Fruit fly (Drosophila melanogaster) whole organism, prepupa: ENCODE data around the gene CG5768.

Experiments used
- Blimp-1 ChIP-seq: fragments of 200-800 bp; sonication (Bioruptor generic); optimal IDR thresholded peaks from 3 replicates; lab custom pipeline; 2017; ENCODE audit warnings: missing biosample characterization, missing genetic modification characterization, mild to moderate bottlenecking, moderate library complexity, missing genetic modification reagents
- CG10631 ChIP-seq: fragments of 200-800 bp; sonication (Bioruptor generic); optimal IDR thresholded peaks from 2 replicates; lab custom pipeline; 2016; ENCODE audit warnings: missing biosample characterization, missing genetic modification characterization
- CG10669 ChIP-seq: fragments of 200-800 bp; sonication (Bioruptor generic); optimal IDR thresholded peaks from 3 replicates; lab custom pipeline; 2018; ENCODE audit warnings: missing biosample characterization, mild to moderate bottlenecking, missing genetic modification characterization, moderate library complexity
- CG11294 ChIP-seq: fragments of 200-800 bp; sonication (Bioruptor generic); IDR thresholded peaks from 2 replicates; pipeline ENCODE4 v1.3.6; 2022; ENCODE audit warnings: missing biosample characterization, missing genetic modification characterization
- CG15336 ChIP-seq: fragments of 200-800 bp; sonication (Bioruptor generic); IDR thresholded peaks from 2 replicates; pipeline ENCODE4 v1.3.6; 2022; ENCODE audit warnings: missing biosample characterization, missing genetic modification characterization
- CG31627 ChIP-seq: fragments of 200-800 bp; sonication (Bioruptor generic); optimal IDR thresholded peaks from 3 replicates; lab custom pipeline; 2016; ENCODE audit warnings: missing biosample characterization, missing genetic modification characterization
- CG32006 ChIP-seq: fragments of 200-800 bp; sonication (Bioruptor generic); optimal IDR thresholded peaks from 3 replicates; lab custom pipeline; 2017; ENCODE audit warnings: missing biosample characterization, mild to moderate bottlenecking, missing genetic modification characterization
- CG34406 ChIP-seq: fragments of 200-800 bp; sonication (Bioruptor generic); optimal IDR thresholded peaks from 3 replicates; lab custom pipeline; 2016; ENCODE audit warnings: missing biosample characterization, missing genetic modification characterization
- CG4318 ChIP-seq: fragments of 200-800 bp; sonication (Bioruptor generic); optimal IDR thresholded peaks from 3 replicates; lab custom pipeline; 2017; ENCODE audit warnings: missing biosample characterization, mild to moderate bottlenecking, missing genetic modification characterization
- CG6163 ChIP-seq: fragments of 200-800 bp; sonication (Bioruptor generic); IDR thresholded peaks from 3 replicates; pipeline ENCODE4 v1.3.6; 2022; ENCODE audit warnings: missing biosample characterization, missing genetic modification characterization
- CG6792 ChIP-seq: fragments of 200-800 bp; sonication (Bioruptor generic); optimal IDR thresholded peaks from 3 replicates; lab custom pipeline; 2016; ENCODE audit warnings: missing biosample characterization, missing genetic modification characterization
- CG6808 ChIP-seq: fragments of 200-800 bp; sonication (Bioruptor generic); optimal IDR thresholded peaks from 3 replicates; lab custom pipeline; 2017; ENCODE audit warnings: missing biosample characterization, missing genetic modification characterization, mild to moderate bottlenecking, moderate library complexity, missing genetic modification reagents
- CG6854 ChIP-seq: fragments of 200-800 bp; sonication (Bioruptor generic); optimal IDR thresholded peaks from 2 replicates; lab custom pipeline; 2017; ENCODE audit warnings: missing biosample characterization, mild to moderate bottlenecking, missing genetic modification characterization
- CG7368 ChIP-seq: fragments of 200-800 bp; sonication (Bioruptor generic); optimal IDR thresholded peaks from 3 replicates; lab custom pipeline; 2016; ENCODE audit warnings: missing biosample characterization, missing genetic modification characterization
- CG8119 ChIP-seq: fragments of 200-800 bp; sonication (Bioruptor generic); IDR thresholded peaks from 3 replicates; pipeline ENCODE4 v1.3.6; 2022; ENCODE audit warnings: missing biosample characterization, missing genetic modification characterization
- CG8319 ChIP-seq: fragments of 200-800 bp; sonication (Bioruptor generic); optimal IDR thresholded peaks from 3 replicates; lab custom pipeline; 2016; ENCODE audit warnings: missing biosample characterization, missing genetic modification characterization
- CG8632 ChIP-seq: fragments of 200-800 bp; sonication (Bioruptor generic); optimal IDR thresholded peaks from 3 replicates; lab custom pipeline; 2016; ENCODE audit warnings: missing biosample characterization, missing genetic modification characterization
- CG9139 ChIP-seq: fragments of 200-800 bp; sonication (Bioruptor generic); optimal IDR thresholded peaks from 3 replicates; lab custom pipeline; 2017; ENCODE audit warnings: missing biosample characterization, mild to moderate bottlenecking, missing genetic modification characterization
- Eip75B ChIP-seq: fragments of 200-800 bp; sonication (Bioruptor generic); optimal IDR thresholded peaks from 3 replicates; lab custom pipeline; 2016; ENCODE audit warnings: missing biosample characterization, missing genetic modification characterization
- Eip93F ChIP-seq: fragments of 200-800 bp; sonication (Bioruptor generic); optimal IDR thresholded peaks from 2 replicates; lab custom pipeline; 2016; ENCODE audit warnings: missing biosample characterization, mild to moderate bottlenecking, missing genetic modification characterization
- Ets21C ChIP-seq: fragments of 200-800 bp; sonication (Bioruptor generic); optimal IDR thresholded peaks from 3 replicates; lab custom pipeline; 2016; ENCODE audit warnings: missing biosample characterization, missing genetic modification characterization
- Ets96B ChIP-seq: fragments of 200-800 bp; optimal IDR thresholded peaks from 2 replicates; lab custom pipeline; 2019; ENCODE audit warnings: missing biosample characterization, mild to moderate bottlenecking, missing genetic modification characterization, moderate library complexity
- Gug ChIP-seq: fragments of 200-800 bp; sonication (Bioruptor generic); IDR thresholded peaks from 2 replicates; pipeline ENCODE4 v1.3.6; 2022; ENCODE audit warnings: missing biosample characterization, missing genetic modification characterization
- Hr38 ChIP-seq: sonication (Bioruptor generic); optimal IDR thresholded peaks from 2 replicates; lab custom pipeline; 2016; ENCODE audit warnings: missing biosample characterization, missing genetic modification characterization
- Hr39 ChIP-seq: fragments of 200-800 bp; sonication (Bioruptor generic); optimal IDR thresholded peaks from 2 replicates; lab custom pipeline; 2016; ENCODE audit warnings: missing biosample characterization, missing genetic modification characterization
- Hr4 ChIP-seq: fragments of 200-800 bp; sonication (Bioruptor generic); optimal IDR thresholded peaks from 3 replicates; lab custom pipeline; 2016; ENCODE audit warnings: missing biosample characterization, missing genetic modification characterization
- Lpt ChIP-seq: fragments of 200-800 bp; sonication (Bioruptor generic); optimal IDR thresholded peaks from 3 replicates; lab custom pipeline; 2016; ENCODE audit warnings: missing biosample characterization, missing genetic modification characterization
- Met ChIP-seq: fragments of 200-800 bp; sonication (Bioruptor generic); optimal IDR thresholded peaks from 3 replicates; lab custom pipeline; 2016; ENCODE audit warnings: missing biosample characterization, missing genetic modification characterization
- Sox102F ChIP-seq: fragments of 200-800 bp; sonication (Bioruptor generic); optimal IDR thresholded peaks from 2 replicates; lab custom pipeline; 2016; ENCODE audit warnings: missing biosample characterization, mild to moderate bottlenecking, missing genetic modification characterization
- Sox14 ChIP-seq: fragments of 200-800 bp; sonication (Bioruptor generic); optimal IDR thresholded peaks from 3 replicates; lab custom pipeline; 2016; ENCODE audit warnings: missing biosample characterization, missing genetic modification characterization
- Sox15 ChIP-seq: fragments of 200-800 bp; sonication (Bioruptor generic); optimal IDR thresholded peaks from 3 replicates; lab custom pipeline; 2016; ENCODE audit warnings: missing biosample characterization, missing genetic modification characterization
- achi ChIP-seq: fragments of 200-800 bp; sonication (Bioruptor generic); optimal IDR thresholded peaks from 3 replicates; lab custom pipeline; 2016; ENCODE audit warnings: missing biosample characterization, missing genetic modification characterization
- cyc ChIP-seq: fragments of 200-800 bp; sonication (Bioruptor generic); optimal IDR thresholded peaks from 3 replicates; lab custom pipeline; 2016; ENCODE audit warnings: missing biosample characterization, missing genetic modification characterization
- dac ChIP-seq: fragments of 200-800 bp; sonication (Bioruptor generic); optimal IDR thresholded peaks from 2 replicates; lab custom pipeline; 2017; ENCODE audit warnings: missing biosample characterization, mild to moderate bottlenecking, missing genetic modification characterization
- eg ChIP-seq: fragments of 200-800 bp; sonication (Bioruptor generic); IDR thresholded peaks from 3 replicates; pipeline ENCODE4 v1.3.6; 2022; ENCODE audit warnings: missing biosample characterization, missing genetic modification characterization
- esn ChIP-seq: fragments of 200-800 bp; sonication (Bioruptor generic); optimal IDR thresholded peaks from 2 replicates; lab custom pipeline; 2016; ENCODE audit warnings: missing biosample characterization, mild to moderate bottlenecking, missing genetic modification characterization, moderate library complexity
- fd59A ChIP-seq: fragments of 200-800 bp; sonication (Bioruptor generic); optimal IDR thresholded peaks from 2 replicates; lab custom pipeline; 2017; ENCODE audit warnings: missing biosample characterization, mild to moderate bottlenecking, missing genetic modification characterization, missing genetic modification reagents
- lz ChIP-seq: fragments of 200-800 bp; sonication (Bioruptor generic); optimal IDR thresholded peaks from 3 replicates; lab custom pipeline; 2016; ENCODE audit warnings: missing biosample characterization, missing genetic modification characterization
- net ChIP-seq: fragments of 200-800 bp; sonication (Bioruptor generic); optimal IDR thresholded peaks from 3 replicates; lab custom pipeline; 2016; ENCODE audit warnings: missing biosample characterization, missing genetic modification characterization
- salr ChIP-seq, 2 experiments: fragments of 200-800 bp; sonication (Bioruptor generic); optimal IDR thresholded peaks; 3 replicates each; lab custom pipeline; 2016 to 2018; ENCODE audit warnings: missing biosample characterization in 2 of 2, missing genetic modification characterization in 2 of 2, mild to moderate bottlenecking in 1 of 2
- spab ChIP-seq: fragments of 200-800 bp; sonication (Bioruptor generic); optimal IDR thresholded peaks from 2 replicates; lab custom pipeline; 2017; ENCODE audit warnings: missing biosample characterization, mild to moderate bottlenecking, missing genetic modification characterization, missing genetic modification reagents
- ss ChIP-seq, 2 experiments: fragments of 200-800 bp; sonication (Bioruptor generic); optimal IDR thresholded peaks; 2 replicates in 1 of 2; 3 replicates in 1 of 2; lab custom pipeline; 2017 to 2018; ENCODE audit warnings: mild to moderate bottlenecking in 2 of 2, missing biosample characterization in 2 of 2, missing genetic modification characterization in 2 of 2, moderate library complexity in 1 of 2
- svp ChIP-seq: fragments of 200-800 bp; sonication (Bioruptor generic); peaks from one replicate; lab custom pipeline; 2016; ENCODE audit warnings: missing biosample characterization, missing genetic modification characterization
- vri ChIP-seq: fragments of 200-800 bp; sonication (Bioruptor generic); optimal IDR thresholded peaks from 3 replicates; lab custom pipeline; 2016; ENCODE audit warnings: missing biosample characterization, mild to moderate bottlenecking, missing genetic modification characterization

The CG5768 gene

DNA sequence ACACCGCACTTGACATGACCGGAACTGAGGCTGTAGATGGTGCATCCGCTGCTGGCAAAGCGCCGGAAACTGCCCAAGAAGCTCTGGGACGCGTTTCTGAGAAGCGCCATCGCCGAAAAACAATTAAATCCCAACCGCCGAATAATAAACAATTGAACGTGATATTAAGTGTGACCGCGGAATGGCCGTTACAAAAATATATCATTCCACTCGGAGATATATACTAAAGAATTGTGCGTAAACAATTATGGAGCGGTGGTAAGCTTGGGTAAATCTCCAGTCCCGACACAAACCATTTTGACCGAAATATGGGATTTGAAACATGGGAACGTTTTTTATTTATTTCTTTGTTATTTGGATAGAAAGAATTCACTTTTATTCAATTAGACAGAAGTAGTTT, 30.2 kb downstream of the CG5768 start, which contains the start of gene CG18528:
CG18528 (minus strand) TSS at position 188 of the 400 bp plus-strand sequence.
- TF ChIP-seq Sox14 (GFP tag; lab: Kevin White, UChicago) (peak; percentile 97), CG10631 (no peak)

dm6 chr3R:24357698-24358097, 32.4 kb downstream of the CG5768 start, which contains the start of gene Golgin84:
Gene Golgin84, minus strand, starts transcription at chr3R:24357938.
- no peak for TF ChIP-seq cyc
- TF ChIP-seq CG6792 (GFP tag; lab: Kevin White, UChicago): no peak
- no peak for TF ChIP-seq CG4318 (GFP tag; lab: Kevin White, UChicago)
- TF ChIP-seq Ets21C (GFP tag; lab: Kevin White, UChicago): no peak
- no peak for TF ChIP-seq CG31627 (GFP tag; lab: Kevin White, UChicago)
- TF ChIP-seq CG8319 (GFP tag; lab: Kevin White, UChicago): no peak
- no peak for TF ChIP-seq Blimp-1 (GFP tag; lab: Kevin White, UChicago)
- no peak for TF ChIP-seq lz
- TF ChIP-seq CG34406 (GFP tag; lab: Kevin White, UChicago): no peak
- no peak for TF ChIP-seq CG6163 (GFP tag; lab: Robert Waterston, UW)

DNA sequence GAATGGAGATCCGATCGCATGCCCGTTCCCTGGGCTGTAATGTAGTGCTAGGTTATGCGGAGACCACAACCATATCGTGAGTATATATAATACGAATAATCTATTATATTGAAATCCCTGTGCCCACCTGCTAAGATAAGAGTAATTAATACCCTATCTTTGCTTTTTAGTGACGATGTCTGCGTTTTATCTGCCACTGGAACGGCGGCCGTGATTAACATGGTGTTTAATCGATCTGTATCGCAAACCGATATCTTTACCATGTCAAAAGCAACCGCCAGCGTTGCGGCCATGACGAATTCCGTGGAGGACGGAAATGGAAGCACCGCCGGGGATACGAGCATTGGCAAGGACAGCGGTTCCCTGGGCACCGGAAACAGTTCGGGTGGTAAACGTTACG, 36.7 kb downstream of the CG5768 start:
- TF ChIP-seq net (GFP tag; lab: Kevin White, UChicago) (no peak), svp (GFP tag; lab: Kevin White, UChicago) (no peak)
- TF ChIP-seq, all 60 proteins: peak for 0

DNA sequence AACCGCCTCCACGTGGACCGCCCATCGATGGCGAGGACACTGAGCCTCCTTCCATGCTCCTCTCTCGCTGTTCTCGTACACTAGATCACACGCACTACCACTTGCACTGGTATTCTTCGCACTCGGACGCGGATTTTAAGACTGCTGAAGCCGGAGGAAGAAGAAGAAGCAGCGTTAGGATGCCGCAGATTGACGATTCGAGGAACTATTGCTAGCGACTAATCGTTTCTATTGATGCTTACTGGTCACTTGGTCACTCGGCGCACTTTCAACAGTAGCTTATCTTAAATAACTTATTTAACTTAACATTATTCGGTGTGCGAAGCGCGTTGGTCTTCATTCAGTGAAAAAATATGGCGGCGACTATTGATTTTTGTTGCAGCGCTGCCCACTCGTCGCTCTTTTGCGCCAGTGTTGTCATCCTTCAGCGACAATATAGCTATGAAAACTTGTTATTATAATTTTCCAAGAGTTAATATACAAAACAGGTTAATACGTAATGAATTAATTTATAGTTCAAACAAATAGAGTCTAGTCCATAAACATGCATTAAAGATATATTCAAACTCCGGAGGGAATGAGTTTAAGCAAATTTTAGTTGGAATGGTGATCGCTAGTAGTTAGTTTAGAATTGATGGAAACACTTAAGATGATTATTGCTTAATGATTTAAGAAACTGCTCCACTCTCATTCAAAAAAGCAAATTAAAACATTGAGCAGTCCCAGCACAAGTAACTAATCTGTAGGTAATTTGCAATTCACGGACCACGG, 41.5 kb downstream of the CG5768 start, which contains the start of the genes CG5746 and CG6454:
CG5746 (minus strand) TSS at position 372 of the 771 bp plus-strand sequence.
CG6454 (plus strand) TSS at position 763 of the 771 bp plus-strand sequence.
- TF ChIP-seq Blimp-1 (GFP tag; lab: Kevin White, UChicago) (no peak), CG31627 (GFP tag; lab: Kevin White, UChicago) (peak; percentile 79), Ets96B (no peak), salr (GFP tag; optimal IDR thresholded peaks at IDR 0.05; lab: Kevin White, UChicago) (no peak), Met (GFP tag; lab: Kevin White, UChicago) (no peak), fd59A (GFP tag; lab: Kevin White, UChicago) (no peak), CG8119 (GFP tag; lab: Robert Waterston, UW) (no peak), eg (no peak; the same call in 2 of the 3 replicates), Hr38 (GFP tag; lab: Kevin White, UChicago) (no peak), Eip93F (no peak), CG6808 (GFP tag; lab: Kevin White, UChicago) (no peak), dac (no peak), Hr4 (no peak), Gug (GFP tag; lab: Robert Waterston, UW) (0 out of 2 replicates have a peak, but pooled peaks have one; percentile 9), CG10669 (GFP tag; lab: Kevin White, UChicago) (no peak), Sox102F (GFP tag; lab: Kevin White, UChicago) (no peak), CG6854 (no peak), Hr39 (GFP tag; lab: Kevin White, UChicago) (no peak), cyc (peak; percentile 61), CG32006 (GFP tag; lab: Kevin White, UChicago) (no peak), ss (GFP tag; optimal IDR thresholded peaks at IDR 0.05; lab: Kevin White, UChicago) (no peak), CG34406 (GFP tag; lab: Kevin White, UChicago) (no peak), svp (GFP tag; lab: Kevin White, UChicago) (no peak), lz (peak; percentile 75), CG11294 (GFP tag; lab: Robert Waterston, UW) (peak; percentile 18; the same call in 1 of the 2 replicates), Sox15 (GFP tag; lab: Kevin White, UChicago) (peak; percentile 47), CG8319 (GFP tag; lab: Kevin White, UChicago) (no peak), vri (GFP tag; lab: Kevin White, UChicago) (no peak), CG15336 (no peak), CG7368 (GFP tag; lab: Kevin White, UChicago) (no peak), achi (GFP tag; lab: Kevin White, UChicago) (no peak), CG9139 (no peak), Lpt (GFP tag; lab: Kevin White, UChicago) (no peak), Eip75B (GFP tag; lab: Kevin White, UChicago) (no peak), CG6792 (GFP tag; lab: Kevin White, UChicago) (no peak), spab (GFP tag; lab: Kevin White, UChicago) (no peak), esn (GFP tag; lab: Kevin White, UChicago) (peak; percentile 76), CG8632 (no peak)
